Worm (Caenorhabditis elegans) whole organism, L4/young adult: Measurements from ENCODE around the gene fil-2.

Source experiments
- W03F9.2 ChIP-seq: fragments of 150-350 bp; optimal IDR thresholded peaks from 2 replicates; lab custom pipeline; 2014; ENCODE audit warnings: missing biosample characterization, missing genetic modification characterization
- dao-5 ChIP-seq: sonication (generic microtip); optimal IDR thresholded peaks from 2 replicates; lab custom pipeline; 2016; ENCODE audit warnings: missing genotype, missing genetic modification characterization, moderate library complexity, missing compliant biosample characterization
- him-1 ChIP-seq: sonication (generic microtip); optimal IDR thresholded peaks from 2 replicates; lab custom pipeline; 2016; ENCODE audit warnings: missing genotype, missing genetic modification reagents, missing genetic modification characterization, missing compliant biosample characterization

DNA sequence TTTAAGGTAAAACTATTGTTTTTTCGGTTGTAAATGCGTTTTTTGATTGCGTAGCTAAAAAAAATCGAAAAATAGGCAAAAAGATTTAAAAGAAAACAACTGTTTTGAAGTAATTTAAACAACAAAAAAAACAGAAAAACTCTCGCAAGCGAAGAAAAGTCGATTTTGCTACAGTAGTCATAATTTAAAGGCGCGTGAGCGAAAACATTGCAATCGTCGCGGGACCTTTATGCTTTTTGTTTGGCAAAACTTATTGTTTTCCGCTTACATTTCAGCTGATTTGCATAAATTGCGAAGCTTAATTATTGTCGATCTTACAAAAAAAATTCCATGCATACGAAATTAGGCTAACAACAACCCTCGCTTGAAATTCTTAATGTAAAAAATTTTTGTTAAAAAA, 10.9 kb upstream of the fil-2 start:
- TF ChIP-seq dao-5 (tag; lab: Kevin White, UChicago) (no peak), him-1 (no peak), W03F9.2 (no peak)
